Worm (Caenorhabditis elegans): Measurements from ENCODE around the gene amph-1.
A peak's percentile ranks its signal among the peaks of the same experiment; 100 is the strongest.

Gene amph-1

DNA sequence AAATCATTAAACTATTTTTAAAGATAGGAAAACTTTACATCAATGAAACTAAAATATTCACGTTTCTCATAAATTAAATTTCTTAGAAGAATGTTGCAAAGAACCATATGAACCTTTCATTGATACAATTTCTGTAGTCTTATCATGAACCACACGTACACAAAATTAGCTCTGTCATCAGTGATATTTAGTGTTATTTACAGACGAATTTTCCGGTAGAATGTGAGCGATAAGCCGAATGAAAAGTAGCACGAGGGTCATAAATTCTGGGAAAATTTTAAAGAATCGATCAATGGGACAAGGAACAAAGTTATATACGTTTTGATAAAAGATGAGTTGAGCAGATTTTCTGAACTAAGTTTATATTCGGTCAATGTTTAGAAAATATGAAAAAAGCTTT lies 28.9 kb upstream of the amph-1 start:
- TF ChIP-seq pqm-1 (tag; optimal IDR thresholded peaks at IDR 0.05) (peak; percentile 96), nhr-43 (tag; optimal IDR thresholded peaks at IDR 0.05; ENCODE audit: poor library complexity, severe bottlenecking) (no peak), lin-15B (tag; optimal IDR thresholded peaks at IDR 0.05) (no peak), elt-3 (tag; optimal IDR thresholded peaks at IDR 0.05) (no peak), daf-12 (tag; optimal IDR thresholded peaks at IDR 0.05) (no peak), mdl-1 (tag; optimal IDR thresholded peaks at IDR 0.05) (no peak), elt-2 (tag; optimal IDR thresholded peaks at IDR 0.05) (peak; percentile 94), nhr-76 (tag; optimal IDR thresholded peaks at IDR 0.05) (no peak), skn-1 (tag; optimal IDR thresholded peaks at IDR 0.05) (no peak), nhr-28 (tag; optimal IDR thresholded peaks at IDR 0.05) (no peak), ztf-4 (tag; optimal IDR thresholded peaks at IDR 0.05) (no peak), ceh-82 (tag; optimal IDR thresholded peaks at IDR 0.05) (no peak), ceh-9 (tag; optimal IDR thresholded peaks at IDR 0.05) (no peak), pha-4 (tag; optimal IDR thresholded peaks at IDR 0.05) (peak; percentile 54)

DNA sequence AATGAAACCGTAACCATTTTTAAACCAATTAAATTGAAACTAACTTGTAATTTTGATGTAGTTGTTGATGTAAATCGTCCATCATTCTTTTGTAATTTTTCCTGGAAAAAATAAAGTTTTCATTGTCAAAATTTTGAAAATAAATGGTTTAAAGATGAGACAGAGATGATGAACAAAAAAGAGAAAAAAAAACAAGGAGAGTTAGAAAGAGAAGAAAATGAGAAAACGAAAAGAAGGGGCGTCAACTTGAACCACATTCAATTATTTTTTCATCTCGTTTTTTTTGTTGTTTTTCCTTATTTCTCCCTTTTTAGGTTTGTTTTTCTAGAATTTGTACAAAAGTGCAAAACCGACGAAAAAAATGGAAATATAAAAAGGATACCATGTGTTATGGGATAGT lies 27.9 kb upstream of the amph-1 start, which contains the start of gene nhr-34:
nhr-34 (minus strand) TSS at position 101 of the 400 bp plus-strand sequence.
- TF ChIP-seq fos-1 (tag; optimal IDR thresholded peaks at IDR 0.05) (no peak), daf-12 (tag; optimal IDR thresholded peaks at IDR 0.05) (no peak), jun-1 (tag; optimal IDR thresholded peaks at IDR 0.05) (no peak), aly-2 (tag; optimal IDR thresholded peaks at IDR 0.05) (no peak), skn-1 (tag; optimal IDR thresholded peaks at IDR 0.05) (no peak), unc-62 (GFP tag; optimal IDR thresholded peaks at IDR 0.05) (no peak), nhr-11 (tag; optimal IDR thresholded peaks at IDR 0.05) (no peak), nhr-25 (tag; optimal IDR thresholded peaks at IDR 0.05) (no peak), lin-39 (tag; optimal IDR thresholded peaks at IDR 0.05) (no peak), ceh-82 (tag; optimal IDR thresholded peaks at IDR 0.05) (no peak), pqm-1 (tag; optimal IDR thresholded peaks at IDR 0.05) (no peak), egl-5 (tag; optimal IDR thresholded peaks at IDR 0.05) (no peak), nhr-23 (tag; optimal IDR thresholded peaks at IDR 0.05) (no peak), fkh-10 (GFP tag; optimal IDR thresholded peaks at IDR 0.05) (no peak), tbx-2 (tag; optimal IDR thresholded peaks at IDR 0.05) (no peak), sea-2 (GFP tag; optimal IDR thresholded peaks at IDR 0.05) (no peak)

DNA sequence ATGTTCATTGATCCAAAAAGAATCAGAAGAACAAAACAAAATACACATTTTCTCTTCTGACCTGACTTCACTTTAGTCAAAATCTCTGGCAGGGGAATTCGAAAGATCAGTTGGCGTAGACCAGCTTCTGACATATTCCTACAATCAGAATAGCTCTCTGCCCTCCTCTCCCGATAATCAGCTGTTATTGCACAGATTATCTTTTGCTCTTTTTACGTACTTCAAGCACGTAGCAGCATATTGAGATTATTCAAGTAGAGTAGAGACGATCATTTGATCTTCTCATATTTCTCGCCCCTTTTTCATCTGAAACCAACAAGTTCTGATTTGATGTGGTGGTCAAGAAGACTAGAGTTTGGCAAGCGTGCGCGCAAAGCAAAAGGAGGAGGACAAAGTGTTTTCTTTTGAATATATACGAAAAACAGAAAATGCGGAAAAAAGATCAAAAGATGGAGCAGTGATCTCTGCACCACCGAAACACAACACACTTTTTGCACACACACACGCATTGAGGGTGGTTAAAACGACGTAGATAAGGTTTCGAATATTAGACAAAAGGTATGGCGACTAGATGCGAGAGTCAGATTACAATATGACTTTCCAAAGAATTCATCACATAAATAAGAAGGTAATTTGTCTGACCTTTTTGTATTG lies 26.1 kb upstream of the amph-1 start:
- TF ChIP-seq ama-1 (optimal IDR thresholded peaks at IDR 0.05) (peak; percentile 40), nhr-12 (tag; optimal IDR thresholded peaks at IDR 0.05) (no peak), pqm-1 (tag; optimal IDR thresholded peaks at IDR 0.05) (peak; percentile 75), fos-1 (tag; optimal IDR thresholded peaks at IDR 0.05) (no peak), skn-1 (tag; optimal IDR thresholded peaks at IDR 0.05) (no peak), elt-2 (tag; optimal IDR thresholded peaks at IDR 0.05) (peak; percentile 40), nfya-1 (tag; optimal IDR thresholded peaks at IDR 0.05; ENCODE audit: insufficient read depth) (peak; percentile 2), elt-1 (tag; optimal IDR thresholded peaks at IDR 0.05) (peak; percentile 72)

DNA sequence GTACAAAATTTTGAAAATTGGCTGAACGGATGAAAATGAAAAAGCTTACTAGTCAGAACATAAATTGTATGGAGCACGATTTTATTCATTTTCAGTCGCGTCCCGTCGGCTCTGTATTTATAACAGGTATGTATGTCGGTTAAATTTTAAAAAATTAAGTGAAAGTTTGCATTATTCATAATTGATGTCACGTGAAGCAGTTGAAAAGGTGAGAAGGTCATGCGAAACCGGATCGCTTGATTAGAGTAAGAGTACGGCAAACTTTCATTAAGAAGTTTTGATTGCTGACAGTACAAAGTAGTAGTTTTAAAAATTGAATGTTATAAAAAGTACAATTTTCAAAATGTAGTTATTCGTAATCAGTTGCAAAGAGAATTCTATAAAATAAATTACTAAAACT lies 25.5 kb upstream of the amph-1 start:
- TF ChIP-seq skn-1 (tag; optimal IDR thresholded peaks at IDR 0.05) (no peak), nhr-25 (tag; optimal IDR thresholded peaks at IDR 0.05) (peak; percentile 25)

DNA sequence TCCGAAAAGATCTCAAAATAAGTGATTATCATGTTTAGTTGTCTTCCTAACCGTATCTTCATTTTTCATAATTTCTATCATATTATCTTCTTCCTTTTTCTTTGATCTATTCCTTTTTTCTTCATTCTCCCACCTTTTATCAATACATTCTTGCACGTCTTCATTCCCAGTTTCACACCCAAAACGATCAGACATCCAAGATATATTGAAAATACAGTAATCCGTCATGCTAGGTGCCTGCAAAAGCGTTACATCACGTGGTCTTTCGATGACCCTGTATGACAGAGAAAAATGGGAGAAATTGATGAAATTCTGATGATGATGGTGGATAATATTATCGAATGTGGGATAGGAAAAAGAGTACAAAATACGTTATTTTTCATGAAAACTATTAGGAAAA lies 24.8 kb upstream of the amph-1 start:
- TF ChIP-seq nhr-43 (tag; optimal IDR thresholded peaks at IDR 0.05; ENCODE audit: poor library complexity, severe bottlenecking): peak; percentile 88
- TF ChIP-seq nhr-23 (tag; optimal IDR thresholded peaks at IDR 0.05): peak; percentile 94
- no peak for TF ChIP-seq ztf-4 (tag; optimal IDR thresholded peaks at IDR 0.05)
- no peak for TF ChIP-seq pha-4 (tag; optimal IDR thresholded peaks at IDR 0.05)
- TF ChIP-seq nhr-25 (tag; optimal IDR thresholded peaks at IDR 0.05): peak; percentile 52
- TF ChIP-seq mdl-1 (tag; optimal IDR thresholded peaks at IDR 0.05): no peak
- TF ChIP-seq elt-3 (tag; optimal IDR thresholded peaks at IDR 0.05): peak in 1 of 3 experiments; percentile 79

DNA sequence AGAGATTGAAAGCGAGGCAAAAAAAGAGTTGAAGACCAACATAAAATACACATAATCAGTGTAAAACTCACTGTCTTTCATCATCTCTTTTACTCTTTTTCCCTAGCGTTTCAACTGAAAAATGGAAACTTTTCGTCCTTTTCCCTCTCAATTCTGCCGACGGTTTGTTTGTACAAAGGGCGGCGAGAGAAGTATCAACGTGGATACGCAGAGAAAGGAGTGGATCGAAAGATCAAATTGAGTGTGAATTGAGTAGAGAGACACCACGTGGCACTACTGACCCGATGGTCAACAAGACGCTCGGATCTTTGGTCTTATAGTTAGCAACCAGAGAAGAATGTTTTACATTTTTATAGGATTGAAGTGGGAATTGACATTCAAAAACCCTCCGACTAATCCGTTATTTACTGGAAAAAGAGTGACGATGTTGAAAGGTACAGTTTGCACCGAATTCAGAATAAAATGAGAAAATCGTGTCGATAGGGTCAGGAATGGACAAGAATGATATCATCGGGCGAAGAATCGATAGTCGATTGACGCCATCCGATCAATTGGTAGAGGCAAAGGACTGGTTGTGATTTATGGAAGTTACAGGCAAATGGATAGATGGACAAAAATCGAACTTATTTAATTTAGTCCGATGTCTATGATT lies 23.5 kb upstream of the amph-1 start:
- TF ChIP-seq nhr-25 (tag; optimal IDR thresholded peaks at IDR 0.05) (peak; percentile 34), nhr-77 (tag; optimal IDR thresholded peaks at IDR 0.05) (no peak), pha-4 (tag; optimal IDR thresholded peaks at IDR 0.05) (peak; percentile 97), ceh-82 (tag; optimal IDR thresholded peaks at IDR 0.05) (no peak), nhr-11 (tag; optimal IDR thresholded peaks at IDR 0.05) (no peak), ZK546.5 (tag; optimal IDR thresholded peaks at IDR 0.05) (no peak), fkh-2 (tag; optimal IDR thresholded peaks at IDR 0.05) (no peak), fos-1 (tag; optimal IDR thresholded peaks at IDR 0.05) (no peak), nfya-1 (tag; optimal IDR thresholded peaks at IDR 0.05; ENCODE audit: insufficient read depth) (peak; percentile 43), nhr-76 (tag; optimal IDR thresholded peaks at IDR 0.05) (no peak), skn-1 (tag; optimal IDR thresholded peaks at IDR 0.05) (no peak), ztf-4 (tag; optimal IDR thresholded peaks at IDR 0.05) (peak; percentile 34), ama-1 (optimal IDR thresholded peaks at IDR 0.05) (peak; percentile 41), sea-2 (GFP tag; optimal IDR thresholded peaks at IDR 0.05) (no peak), ceh-16 (tag; optimal IDR thresholded peaks at IDR 0.05) (no peak), hmg-11 (tag; optimal IDR thresholded peaks at IDR 0.05) (no peak), mdl-1 (tag; optimal IDR thresholded peaks at IDR 0.05) (peak; percentile 56), aly-2 (tag; optimal IDR thresholded peaks at IDR 0.05) (no peak), nhr-43 (tag; optimal IDR thresholded peaks at IDR 0.05; ENCODE audit: poor library complexity, severe bottlenecking) (peak; percentile 11), pqm-1 (tag; optimal IDR thresholded peaks at IDR 0.05) (peak; percentile 76), egl-5 (tag; optimal IDR thresholded peaks at IDR 0.05) (no peak), nhr-23 (tag; optimal IDR thresholded peaks at IDR 0.05) (no peak), elt-2 (tag; optimal IDR thresholded peaks at IDR 0.05) (peak; percentile 73), nhr-28 (tag; optimal IDR thresholded peaks at IDR 0.05) (no peak), jun-1 (tag; optimal IDR thresholded peaks at IDR 0.05) (peak; percentile 62), snpc-4 (tag; optimal IDR thresholded peaks at IDR 0.05) (no peak), nhr-12 (tag; optimal IDR thresholded peaks at IDR 0.05) (no peak)

Data from whole organism, L3 larva.